Fruit fly (Drosophila melanogaster): Measurements from ENCODE around the gene bnl.

bnl gene

dm6 chr3R:19826806-19827328 is 9.8 kb downstream of the bnl start:
- no peak for TF ChIP-seq usp (GFP tag; optimal IDR thresholded peaks at IDR 0.05)
- no peak for TF ChIP-seq psq (optimal IDR thresholded peaks at IDR 0.05)
- no peak for TF ChIP-seq pan (optimal IDR thresholded peaks at IDR 0.05)
- no peak for TF ChIP-seq Dll (optimal IDR thresholded peaks at IDR 0.05)
- no peak for TF ChIP-seq CG8478 (optimal IDR thresholded peaks at IDR 0.05)
- TF ChIP-seq EcR (GFP tag; optimal IDR thresholded peaks at IDR 0.05), result no peak

- no peak for TF ChIP-seq EcR (GFP tag; optimal IDR thresholded peaks at IDR 0.05)
- no peak for TF ChIP-seq psq (optimal IDR thresholded peaks at IDR 0.05)
- TF ChIP-seq Dll (optimal IDR thresholded peaks at IDR 0.05), result no peak
- TF ChIP-seq pan (optimal IDR thresholded peaks at IDR 0.05), result no peak
- no peak for TF ChIP-seq CG8478 (optimal IDR thresholded peaks at IDR 0.05)
- no peak for TF ChIP-seq usp (GFP tag; optimal IDR thresholded peaks at IDR 0.05)
Observed at dm6 chr3R:19826355-19826754, 10.3 kb downstream of the bnl start.

- TF ChIP-seq CG8478 (optimal IDR thresholded peaks at IDR 0.05), result no peak
- no peak for TF ChIP-seq pan (optimal IDR thresholded peaks at IDR 0.05)
Observed at dm6 chr3R:19824480-19824879, 12.1 kb downstream of the bnl start.

- TF ChIP-seq CG8478 (optimal IDR thresholded peaks at IDR 0.05), result no peak
- no peak for TF ChIP-seq psq (optimal IDR thresholded peaks at IDR 0.05)
- TF ChIP-seq usp (GFP tag; optimal IDR thresholded peaks at IDR 0.05), result no peak
- TF ChIP-seq Dll (optimal IDR thresholded peaks at IDR 0.05), result no peak
- TF ChIP-seq pan (optimal IDR thresholded peaks at IDR 0.05), result no peak
- TF ChIP-seq EcR (GFP tag; optimal IDR thresholded peaks at IDR 0.05), result no peak
Observed at dm6 chr3R:19822138-19822537, 14.5 kb downstream of the bnl start.

- no peak for TF ChIP-seq Dll (optimal IDR thresholded peaks at IDR 0.05)
- TF ChIP-seq psq (optimal IDR thresholded peaks at IDR 0.05), result no peak
- TF ChIP-seq usp (GFP tag; optimal IDR thresholded peaks at IDR 0.05), result no peak
- TF ChIP-seq pan (optimal IDR thresholded peaks at IDR 0.05), result no peak
- no peak for TF ChIP-seq CG8478 (optimal IDR thresholded peaks at IDR 0.05)
- no peak for TF ChIP-seq EcR (GFP tag; optimal IDR thresholded peaks at IDR 0.05)
Observed at dm6 chr3R:19820994-19821393, 15.6 kb downstream of the bnl start.

- no peak for TF ChIP-seq psq (optimal IDR thresholded peaks at IDR 0.05)
- TF ChIP-seq pan (optimal IDR thresholded peaks at IDR 0.05), result no peak
- TF ChIP-seq Dll (optimal IDR thresholded peaks at IDR 0.05), result no peak
- TF ChIP-seq CG8478 (optimal IDR thresholded peaks at IDR 0.05), result no peak
- TF ChIP-seq EcR (GFP tag; optimal IDR thresholded peaks at IDR 0.05), result no peak
- TF ChIP-seq usp (GFP tag; optimal IDR thresholded peaks at IDR 0.05), result no peak
Observed at dm6 chr3R:19816758-19817157, 19.9 kb downstream of the bnl start.

dm6 chr3R:19813217-19813616 is 23.4 kb downstream of the bnl start:
- TF ChIP-seq pan (optimal IDR thresholded peaks at IDR 0.05) (no peak), EcR (GFP tag; optimal IDR thresholded peaks at IDR 0.05) (no peak), Dll (optimal IDR thresholded peaks at IDR 0.05) (no peak), psq (optimal IDR thresholded peaks at IDR 0.05) (no peak), usp (GFP tag; optimal IDR thresholded peaks at IDR 0.05) (no peak), CG8478 (optimal IDR thresholded peaks at IDR 0.05) (no peak)

dm6 chr3R:19812472-19812871 is 24.1 kb downstream of the bnl start:
- TF ChIP-seq EcR (GFP tag; optimal IDR thresholded peaks at IDR 0.05) (no peak), usp (GFP tag; optimal IDR thresholded peaks at IDR 0.05) (no peak), psq (optimal IDR thresholded peaks at IDR 0.05) (no peak), Dll (optimal IDR thresholded peaks at IDR 0.05) (no peak), pan (optimal IDR thresholded peaks at IDR 0.05) (no peak), CG8478 (optimal IDR thresholded peaks at IDR 0.05) (no peak)

- TF ChIP-seq usp (GFP tag; optimal IDR thresholded peaks at IDR 0.05) (no peak), Dll (optimal IDR thresholded peaks at IDR 0.05) (no peak), CG8478 (optimal IDR thresholded peaks at IDR 0.05) (no peak), psq (optimal IDR thresholded peaks at IDR 0.05) (no peak), pan (optimal IDR thresholded peaks at IDR 0.05) (no peak), EcR (GFP tag; optimal IDR thresholded peaks at IDR 0.05) (no peak)
Observed at dm6 chr3R:19811510-19811909, 25.1 kb downstream of the bnl start.

- TF ChIP-seq pan (optimal IDR thresholded peaks at IDR 0.05) (no peak), EcR (GFP tag; optimal IDR thresholded peaks at IDR 0.05) (no peak), usp (GFP tag; optimal IDR thresholded peaks at IDR 0.05) (no peak), Dll (optimal IDR thresholded peaks at IDR 0.05) (no peak), CG8478 (optimal IDR thresholded peaks at IDR 0.05) (no peak)
Observed at dm6 chr3R:19808430-19808756, 28.2 kb downstream of the bnl start.

- TF ChIP-seq usp (GFP tag; optimal IDR thresholded peaks at IDR 0.05), result no peak
- no peak for TF ChIP-seq pan (optimal IDR thresholded peaks at IDR 0.05)
- TF ChIP-seq Dll (optimal IDR thresholded peaks at IDR 0.05), result no peak
- no peak for TF ChIP-seq EcR (GFP tag; optimal IDR thresholded peaks at IDR 0.05)
- TF ChIP-seq CG8478 (optimal IDR thresholded peaks at IDR 0.05), result no peak
- no peak for TF ChIP-seq psq (optimal IDR thresholded peaks at IDR 0.05)
Observed at dm6 chr3R:19807745-19808429, 28.7 kb downstream of the bnl start.

dm6 chr3R:19807148-19807547 is 29.5 kb downstream of the bnl start:
- TF ChIP-seq psq (optimal IDR thresholded peaks at IDR 0.05) (no peak), EcR (GFP tag; optimal IDR thresholded peaks at IDR 0.05) (no peak), usp (GFP tag; optimal IDR thresholded peaks at IDR 0.05) (no peak), pan (optimal IDR thresholded peaks at IDR 0.05) (no peak), CG8478 (optimal IDR thresholded peaks at IDR 0.05) (no peak), Dll (optimal IDR thresholded peaks at IDR 0.05) (no peak)

- TF ChIP-seq Dll (optimal IDR thresholded peaks at IDR 0.05) (no peak), pan (optimal IDR thresholded peaks at IDR 0.05) (no peak), usp (GFP tag; optimal IDR thresholded peaks at IDR 0.05) (no peak), CG8478 (optimal IDR thresholded peaks at IDR 0.05) (no peak), psq (optimal IDR thresholded peaks at IDR 0.05) (no peak), EcR (GFP tag; optimal IDR thresholded peaks at IDR 0.05) (no peak)
Observed at dm6 chr3R:19804905-19805304, 31.7 kb downstream of the bnl start.

Measured in whole organism.